Worm (Caenorhabditis elegans) whole organism, late embryonic: ENCODE results near the gene str-169.

Source experiments
- C08G9.2 ChIP-seq: sonication (generic microtip); optimal IDR thresholded peaks from 2 replicates; lab custom pipeline; 2016; ENCODE audit warnings: mild to moderate bottlenecking, missing genetic modification characterization, moderate library complexity, missing compliant biosample characterization
- C38D4.7 ChIP-seq: fragments of 200-800 bp; sonication (Bioruptor generic); optimal IDR thresholded peaks from 2 replicates; lab custom pipeline; 2018; ENCODE audit warnings: mild to moderate bottlenecking, missing genetic modification characterization, moderate library complexity, missing compliant biosample characterization
- K09A11.1 ChIP-seq: sonication (generic microtip); optimal IDR thresholded peaks from 2 replicates; lab custom pipeline; 2017; ENCODE audit warnings: antibody characterized with exemption, mild to moderate bottlenecking, missing genetic modification characterization, missing compliant biosample characterization; ENCODE audit not compliant: insufficient read depth
- T23F11.4 ChIP-seq: fragments of 200-800 bp; sonication (Bioruptor generic); optimal IDR thresholded peaks from 2 replicates; lab custom pipeline; 2018; ENCODE audit warnings: mild to moderate bottlenecking, missing genetic modification characterization, missing compliant biosample characterization
- ama-1 ChIP-seq: fragments of 150-350 bp; optimal IDR thresholded peaks from 2 replicates; lab custom pipeline; 2014
- ceh-19 ChIP-seq: fragments of 200-800 bp; sonication (Bioruptor generic); optimal IDR thresholded peaks from 2 replicates; lab custom pipeline; 2018; ENCODE audit warnings: mild to moderate bottlenecking, missing genetic modification characterization, missing compliant biosample characterization
- ceh-2 ChIP-seq: sonication (generic microtip); optimal IDR thresholded peaks from 2 replicates; lab custom pipeline; 2016; ENCODE audit warnings: missing genotype, missing genetic modification characterization, missing compliant biosample characterization
- ceh-24 ChIP-seq: sonication (generic microtip); optimal IDR thresholded peaks from 2 replicates; lab custom pipeline; 2016; ENCODE audit warnings: mild to moderate bottlenecking, missing genetic modification characterization, missing compliant biosample characterization
- ceh-30 ChIP-seq: fragments of 150-350 bp; optimal IDR thresholded peaks from 2 replicates; lab custom pipeline; 2014; ENCODE audit warnings: missing biosample characterization, missing genetic modification characterization
- ceh-31 ChIP-seq: sonication (generic microtip); optimal IDR thresholded peaks from 2 replicates; lab custom pipeline; 2016; ENCODE audit warnings: missing genetic modification characterization, missing compliant biosample characterization
- ceh-34 ChIP-seq: sonication (generic microtip); optimal IDR thresholded peaks from 2 replicates; lab custom pipeline; 2016; ENCODE audit warnings: mild to moderate bottlenecking, missing genetic modification characterization, missing compliant biosample characterization
- ceh-45 ChIP-seq: fragments of 200-800 bp; sonication (Bioruptor generic); IDR thresholded peaks from 2 replicates; pipeline ENCODE4 v1.3.6; 2022; ENCODE audit warnings: missing genetic modification reagents, missing genetic modification characterization, missing compliant biosample characterization
- ceh-48 ChIP-seq: sonication (generic microtip); optimal IDR thresholded peaks from 2 replicates; lab custom pipeline; 2016; ENCODE audit warnings: missing genetic modification characterization, inconsistent platforms, missing compliant biosample characterization
- ceh-6 ChIP-seq: fragments of 200-800 bp; sonication (Bioruptor generic); optimal IDR thresholded peaks from 2 replicates; lab custom pipeline; 2018; ENCODE audit warnings: mild to moderate bottlenecking, missing genetic modification characterization, missing compliant biosample characterization
- che-1 ChIP-seq: sonication (generic microtip); optimal IDR thresholded peaks from 2 replicates; lab custom pipeline; 2016; ENCODE audit warnings: mild to moderate bottlenecking, missing genetic modification characterization, missing compliant biosample characterization
- dve-1 ChIP-seq: sonication (generic microtip); optimal IDR thresholded peaks from 2 replicates; lab custom pipeline; 2017; ENCODE audit warnings: antibody characterized with exemption, mild to moderate bottlenecking, missing genetic modification characterization, missing compliant biosample characterization
- ets-4 ChIP-seq: sonication (generic microtip); optimal IDR thresholded peaks from 2 replicates; lab custom pipeline; 2016; ENCODE audit warnings: missing genetic modification characterization, missing compliant biosample characterization
- eyg-1 ChIP-seq: sonication (generic microtip); optimal IDR thresholded peaks from 2 replicates; lab custom pipeline; 2016; ENCODE audit warnings: missing genotype, missing genetic modification characterization, missing compliant biosample characterization
- fkh-6 ChIP-seq: sonication (generic microtip); optimal IDR thresholded peaks from 2 replicates; lab custom pipeline; 2016; ENCODE audit warnings: missing genetic modification characterization, missing compliant biosample characterization
- gmeb-2 ChIP-seq: sonication (generic microtip); optimal IDR thresholded peaks from 2 replicates; lab custom pipeline; 2016; ENCODE audit warnings: missing genetic modification characterization, inconsistent platforms, missing compliant biosample characterization
- hlh-13 ChIP-seq: fragments of 200-800 bp; sonication (Bioruptor generic); optimal IDR thresholded peaks from 2 replicates; lab custom pipeline; 2018; ENCODE audit warnings: mild to moderate bottlenecking, missing genetic modification characterization, missing compliant biosample characterization
- hlh-30 ChIP-seq: sonication (generic microtip); optimal IDR thresholded peaks from 2 replicates; lab custom pipeline; 2017; ENCODE audit warnings: antibody characterized with exemption, missing genetic modification characterization, missing compliant biosample characterization; ENCODE audit not compliant: insufficient read depth
- hlh-6 ChIP-seq: sonication (generic microtip); optimal IDR thresholded peaks from 2 replicates; lab custom pipeline; 2016; ENCODE audit warnings: missing genotype, missing genetic modification characterization, missing compliant biosample characterization
- madf-2 ChIP-seq: sonication (generic microtip); optimal IDR thresholded peaks from 2 replicates; lab custom pipeline; 2017; ENCODE audit warnings: missing genetic modification characterization, missing compliant biosample characterization
- nfya-1 ChIP-seq: sonication (generic microtip); optimal IDR thresholded peaks from 2 replicates; lab custom pipeline; 2017; ENCODE audit warnings: missing genetic modification characterization, mild to moderate bottlenecking, missing compliant biosample characterization, antibody characterized with exemption, moderate library complexity
- nhr-11 ChIP-seq: fragments of 150-350 bp; optimal IDR thresholded peaks from 2 replicates; lab custom pipeline; 2014; ENCODE audit warnings: missing biosample characterization, missing genetic modification characterization
- nhr-232 ChIP-seq: sonication (generic microtip); optimal IDR thresholded peaks from 2 replicates; lab custom pipeline; 2016; ENCODE audit warnings: missing genetic modification characterization, missing compliant biosample characterization
- npax-4 ChIP-seq: sonication (generic microtip); optimal IDR thresholded peaks from 2 replicates; lab custom pipeline; 2016; ENCODE audit warnings: missing genetic modification characterization, missing compliant biosample characterization
- odd-2 ChIP-seq: sonication (generic microtip); optimal IDR thresholded peaks from 2 replicates; lab custom pipeline; 2017; ENCODE audit warnings: antibody characterized with exemption, mild to moderate bottlenecking, missing genetic modification characterization, missing compliant biosample characterization
- pax-1 ChIP-seq: fragments of 150-350 bp; optimal IDR thresholded peaks from 2 replicates; lab custom pipeline; 2014; ENCODE audit warnings: missing biosample characterization, missing genetic modification characterization
- pha-4 ChIP-seq: fragments of 150-350 bp; optimal IDR thresholded peaks from 2 replicates; lab custom pipeline; 2018; ENCODE audit warnings: missing biosample characterization, missing genetic modification reagents, missing genetic modification characterization
- sox-2 ChIP-seq: fragments of 200-800 bp; sonication (Bioruptor generic); IDR thresholded peaks from 2 replicates; pipeline ENCODE4 v1.3.6; 2022; ENCODE audit warnings: missing genetic modification reagents, missing genetic modification characterization, missing compliant biosample characterization
- sox-4 ChIP-seq: sonication (generic microtip); optimal IDR thresholded peaks from 2 replicates; lab custom pipeline; 2017; ENCODE audit warnings: mild to moderate bottlenecking, missing genetic modification characterization, inconsistent platforms, missing compliant biosample characterization
- tbx-2 ChIP-seq: sonication (generic microtip); optimal IDR thresholded peaks from 2 replicates; lab custom pipeline; 2016; ENCODE audit warnings: missing genetic modification characterization, missing compliant biosample characterization
- tbx-7 ChIP-seq: sonication (generic microtip); optimal IDR thresholded peaks from 2 replicates; lab custom pipeline; 2016; ENCODE audit warnings: missing genotype, missing genetic modification characterization, missing compliant biosample characterization
- ttx-3 ChIP-seq: sonication (generic microtip); optimal IDR thresholded peaks from 2 replicates; lab custom pipeline; 2016; ENCODE audit warnings: missing genetic modification reagents, missing genetic modification characterization, missing compliant biosample characterization
- unc-3 ChIP-seq, 2 experiments: fragments of 200-800 bp in 1 of 2; sonication (Bioruptor generic) in 1 of 2; sonication (generic microtip) in 1 of 2; conservative IDR thresholded peaks in 1 of 2; optimal IDR thresholded peaks in 1 of 2; 2 replicates each; pipeline versions ENCODE4 v1.3.6 to Lab custom; 2016 to 2022; ENCODE audit warnings: missing compliant biosample characterization in 2 of 2, missing genetic modification characterization in 2 of 2, missing genetic modification reagents in 1 of 2
- unc-86 ChIP-seq: sonication (generic microtip); optimal IDR thresholded peaks from 2 replicates; lab custom pipeline; 2016; ENCODE audit warnings: missing genetic modification characterization, missing compliant biosample characterization

str-169 gene

ce11 chrIV:4945771-4946170 lies at the start of gene str-169:
TSS of gene str-169 (plus strand) at chrIV:4946071.
- TF ChIP-seq hlh-13 (GFP tag; lab: Kevin White, UChicago) (no peak), unc-3 (GFP tag; conservative IDR thresholded peaks at IDR 0.05; lab: Robert Waterston, UW) (no peak), unc-3 (tag; optimal IDR thresholded peaks at IDR 0.05; lab: Kevin White, UChicago) (no peak), che-1 (tag; lab: Kevin White, UChicago) (no peak), tbx-2 (tag; lab: Kevin White, UChicago) (no peak), nhr-11 (tag; lab: Kevin White, UChicago) (no peak), ceh-30 (tag; lab: Kevin White, UChicago) (no peak), hlh-6 (tag; lab: Kevin White, UChicago) (no peak), C08G9.2 (no peak), K09A11.1 (tag; lab: Kevin White, UChicago) (no peak), ets-4 (tag; lab: Kevin White, UChicago) (no peak), T23F11.4 (GFP tag; lab: Kevin White, UChicago) (no peak), sox-2 (no peak), nfya-1 (tag; lab: Kevin White, UChicago) (no peak), tbx-7 (tag; lab: Kevin White, UChicago) (no peak), C38D4.7 (GFP tag; lab: Kevin White, UChicago) (no peak), madf-2 (no peak), ceh-34 (no peak), ceh-19 (GFP tag; lab: Kevin White, UChicago) (no peak), ceh-45 (GFP tag; lab: Robert Waterston, UW) (no peak), ceh-48 (no peak)

- TF ChIP-seq dve-1 = no peak
- no peak for TF ChIP-seq nhr-232 (tag; lab: Kevin White, UChicago)
- TF ChIP-seq nhr-11 (tag; lab: Kevin White, UChicago) = no peak
- TF ChIP-seq sox-4 (tag; lab: Kevin White, UChicago) = no peak
- TF ChIP-seq hlh-30 (tag; lab: Kevin White, UChicago) = no peak
- TF ChIP-seq hlh-6 (tag; lab: Kevin White, UChicago) = no peak
- no peak for TF ChIP-seq ceh-31 (tag; lab: Kevin White, UChicago)
- no peak for TF ChIP-seq ama-1 (lab: Kevin White, UChicago)
- no peak for TF ChIP-seq pha-4 (tag; lab: Kevin White, UChicago)
- TF ChIP-seq unc-86 (tag; lab: Kevin White, UChicago) = no peak
- no peak for TF ChIP-seq fkh-6 (tag; lab: Kevin White, UChicago)
- no peak for TF ChIP-seq ttx-3
- TF ChIP-seq che-1 (tag; lab: Kevin White, UChicago) = no peak
- no peak for TF ChIP-seq ceh-19 (GFP tag; lab: Kevin White, UChicago)
- no peak for TF ChIP-seq npax-4
- TF ChIP-seq pax-1 (tag; lab: Kevin White, UChicago) = no peak
- no peak for TF ChIP-seq gmeb-2 (tag; lab: Kevin White, UChicago)
- no peak for TF ChIP-seq odd-2 (tag; lab: Kevin White, UChicago)
- no peak for TF ChIP-seq ceh-2 (tag; lab: Kevin White, UChicago)
These were observed 41.9 kb upstream of the str-169 start, which contains the start of gene str-161 for ce11 chrIV:4903961-4904360. TSS of gene str-161 (minus strand) at chrIV:4904061.

- TF ChIP-seq unc-86 (tag; lab: Kevin White, UChicago) = no peak
- no peak for TF ChIP-seq ceh-6 (GFP tag; lab: Kevin White, UChicago)
- TF ChIP-seq ceh-31 (tag; lab: Kevin White, UChicago) = no peak
- no peak for TF ChIP-seq C08G9.2
- TF ChIP-seq tbx-2 (tag; lab: Kevin White, UChicago) = no peak
- no peak for TF ChIP-seq ceh-24 (tag; lab: Kevin White, UChicago)
- no peak for TF ChIP-seq eyg-1 (tag; lab: Kevin White, UChicago)
- TF ChIP-seq, all 69 proteins: peak for 0
These were observed 40.2 kb upstream of the str-169 start, which contains the start of gene T08B6.4 for ce11 chrIV:4905645-4906135. TSS of gene T08B6.4 (plus strand) at chrIV:4905695.
